Fruit fly (Drosophila melanogaster): ENCODE results near the gene mys.

The mys gene

dm6 chrX:8114476-8115342, 53.3 kb downstream of the mys start:
- TF ChIP-seq sv (GFP tag; optimal IDR thresholded peaks at IDR 0.05) (peak; percentile 3), Hr83 (GFP tag; optimal IDR thresholded peaks at IDR 0.05; ENCODE audit: poor library complexity, severe bottlenecking) (no peak), tai (GFP tag; optimal IDR thresholded peaks at IDR 0.05) (no peak), Rel (GFP tag; optimal IDR thresholded peaks at IDR 0.05) (no peak), Rel (tag; optimal IDR thresholded peaks at IDR 0.05) (no peak), rgr (GFP tag; optimal IDR thresholded peaks at IDR 0.05) (peak; percentile 37), Sp1 (GFP tag; optimal IDR thresholded peaks at IDR 0.05) (peak; percentile 19), brk (GFP tag; optimal IDR thresholded peaks at IDR 0.05) (no peak), GATAd (GFP tag; optimal IDR thresholded peaks at IDR 0.05) (no peak), HLH106 (tag; optimal IDR thresholded peaks at IDR 0.05) (peak; percentile 29), h (GFP tag; optimal IDR thresholded peaks at IDR 0.05) (peak; percentile 20), psq (GFP tag; optimal IDR thresholded peaks at IDR 0.05) (peak; percentile 7), br (GFP tag; optimal IDR thresholded peaks at IDR 0.05) (peak; percentile 31), woc (GFP tag; optimal IDR thresholded peaks at IDR 0.05) (peak; percentile 25), Hnf4 (GFP tag; optimal IDR thresholded peaks at IDR 0.05) (peak; percentile 26)

- TF ChIP-seq Mio (GFP tag; optimal IDR thresholded peaks at IDR 0.05) (no peak), lola (GFP tag; optimal IDR thresholded peaks at IDR 0.05) (no peak), br (GFP tag; optimal IDR thresholded peaks at IDR 0.05) (no peak), Dif (GFP tag; optimal IDR thresholded peaks at IDR 0.05; ENCODE audit: partially characterized antibody) (no peak)
Observed at dm6 chrX:8115343-8115676, 53.9 kb downstream of the mys start.

- TF ChIP-seq rgr (GFP tag; optimal IDR thresholded peaks at IDR 0.05) (peak; percentile 11), ey (GFP tag; optimal IDR thresholded peaks at IDR 0.05) (peak; percentile 3), OdsH (GFP tag; optimal IDR thresholded peaks at IDR 0.05) (no peak), Hr83 (GFP tag; optimal IDR thresholded peaks at IDR 0.05; ENCODE audit: poor library complexity, severe bottlenecking) (no peak), Myc (optimal IDR thresholded peaks at IDR 0.05) (peak; percentile 48), Rel (GFP tag; optimal IDR thresholded peaks at IDR 0.05) (no peak), Rel (tag; optimal IDR thresholded peaks at IDR 0.05) (peak; percentile 83), pan (optimal IDR thresholded peaks at IDR 0.05) (no peak)
Observed at dm6 chrX:8115717-8116311, 54.4 kb downstream of the mys start, which contains the start of gene Gclc. Gene Gclc (minus strand): TSS chrX:8116147.

dm6 chrX:8116813-8117212, 55.4 kb downstream of the mys start, which contains the start of gene CG1575:
Gene CG1575 (plus strand): TSS chrX:8117012.
- TF ChIP-seq Myc (optimal IDR thresholded peaks at IDR 0.05): no peak
